Worm (Caenorhabditis elegans) whole organism, L4 larva: Measurements from ENCODE around the gene R12C12.10.
"Not testable (repeated sequence)": the region's sequence is repeated elsewhere in the genome, so short reads cannot be mapped to it uniquely, and the experiment has no call there.

Source experiments
- D1046.2 ChIP-seq: fragments of 200-800 bp; sonication (Bioruptor generic); IDR thresholded peaks from 2 replicates; pipeline ENCODE4 v1.3.6; 2022; ENCODE audit warnings: missing genetic modification characterization, missing compliant biosample characterization
- F26F4.8 ChIP-seq: fragments of 200-800 bp; sonication (Bioruptor generic); conservative IDR thresholded peaks from 2 replicates; pipeline ENCODE4 v1.3.6; 2022; ENCODE audit warnings: missing genetic modification characterization, missing compliant biosample characterization
- R02D3.7 ChIP-seq: fragments of 150-350 bp; sonication (generic microtip); optimal IDR thresholded peaks from 3 replicates; lab custom pipeline; 2014; ENCODE audit warnings: missing biosample characterization, missing genetic modification characterization
- T26A8.4 ChIP-seq: fragments of 200-800 bp; sonication (Bioruptor generic); IDR thresholded peaks from 2 replicates; pipeline ENCODE4 v1.3.6; 2022; ENCODE audit warnings: missing genetic modification characterization, missing compliant biosample characterization
- Y48G9A.11 ChIP-seq: fragments of 200-800 bp; sonication (Bioruptor generic); IDR thresholded peaks from 2 replicates; pipeline ENCODE4 v1.3.6; 2022; ENCODE audit warnings: missing genetic modification reagents, missing genetic modification characterization, missing compliant biosample characterization
- Y75B8A.6 ChIP-seq: fragments of 200-800 bp; sonication (Bioruptor generic); IDR thresholded peaks from 2 replicates; pipeline ENCODE4 v1.3.6; 2022; ENCODE audit warnings: missing genetic modification reagents, missing genetic modification characterization, missing compliant biosample characterization
- ZK546.5 ChIP-seq, 2 experiments: sonication (generic microtip); optimal IDR thresholded peaks; 2 replicates each; lab custom pipeline; 2017; ENCODE audit warnings: missing biosample characterization in 2 of 2, missing genetic modification characterization in 2 of 2
- ama-1 ChIP-seq: fragments of 150-350 bp; optimal IDR thresholded peaks from 2 replicates; lab custom pipeline; 2014; ENCODE audit warnings: inconsistent platforms, mixed read lengths
- ceh-20 ChIP-seq: fragments of 200-800 bp; sonication (Bioruptor generic); IDR thresholded peaks from 2 replicates; pipeline ENCODE4 v1.3.6; 2022; ENCODE audit warnings: missing genetic modification reagents, missing genetic modification characterization, missing compliant biosample characterization
- ceh-82 ChIP-seq: sonication (generic microtip); optimal IDR thresholded peaks from 2 replicates; lab custom pipeline; 2017; ENCODE audit warnings: missing biosample characterization, missing genetic modification characterization
- cey-2 ChIP-seq: sonication (generic microtip); optimal IDR thresholded peaks from 3 replicates; lab custom pipeline; 2017; ENCODE audit warnings: missing genetic modification characterization, mild to moderate bottlenecking, missing compliant biosample characterization, antibody characterized with exemption, borderline replicate concordance; ENCODE audit not compliant: insufficient read depth
- daf-19 ChIP-seq: fragments of 200-800 bp; sonication (Bioruptor generic); conservative IDR thresholded peaks from 2 replicates; pipeline ENCODE4 v1.3.6; 2022; ENCODE audit warnings: missing genetic modification characterization, missing compliant biosample characterization
- daf-8 ChIP-seq: fragments of 200-800 bp; sonication (Bioruptor generic); IDR thresholded peaks from 2 replicates; pipeline ENCODE4 v1.3.6; 2022; ENCODE audit warnings: missing genetic modification characterization, missing compliant biosample characterization
- hlh-11 ChIP-seq: fragments of 200-800 bp; sonication (Bioruptor generic); optimal IDR thresholded peaks from 2 replicates; lab custom pipeline; 2018; ENCODE audit warnings: mild to moderate bottlenecking, missing genetic modification characterization, missing compliant biosample characterization
- lim-7 ChIP-seq: fragments of 200-800 bp; sonication (Bioruptor generic); IDR thresholded peaks from 2 replicates; pipeline ENCODE4 v1.3.6; 2022; ENCODE audit warnings: missing genetic modification characterization, missing compliant biosample characterization
- lin-15B ChIP-seq: fragments of 150-350 bp; sonication (generic microtip); optimal IDR thresholded peaks from 3 replicates; lab custom pipeline; 2014; ENCODE audit warnings: missing biosample characterization, missing genetic modification characterization
- lin-29 ChIP-seq: fragments of 200-800 bp; sonication (Bioruptor generic); IDR thresholded peaks from 2 replicates; pipeline ENCODE4 v1.3.6; 2022; ENCODE audit warnings: missing genetic modification reagents, missing genetic modification characterization, missing compliant biosample characterization
- lin-38 ChIP-seq: fragments of 200-800 bp; sonication (Bioruptor generic); IDR thresholded peaks from 2 replicates; pipeline ENCODE4 v1.3.6; 2022; ENCODE audit warnings: missing genetic modification reagents, missing genetic modification characterization, missing compliant biosample characterization
- lir-3 ChIP-seq: sonication (generic microtip); optimal IDR thresholded peaks from 2 replicates; lab custom pipeline; 2016; ENCODE audit warnings: mild to moderate bottlenecking, missing genetic modification characterization, missing compliant biosample characterization
- mdl-1 ChIP-seq, 2 experiments: fragments of 150-350 bp in 1 of 2; sonication (generic microtip) in 1 of 2; optimal IDR thresholded peaks; 2 replicates each; lab custom pipeline; 2014 to 2017; ENCODE audit warnings: missing biosample characterization in 2 of 2, missing genetic modification characterization in 2 of 2
- mdt-29 ChIP-seq: fragments of 200-800 bp; sonication (Bioruptor generic); IDR thresholded peaks from 2 replicates; pipeline ENCODE4 v1.3.6; 2022; ENCODE audit warnings: missing genetic modification reagents, missing genetic modification characterization, missing compliant biosample characterization
- mes-2 ChIP-seq: sonication (generic microtip); optimal IDR thresholded peaks from 2 replicates; lab custom pipeline; 2016; ENCODE audit warnings: missing genotype, mild to moderate bottlenecking, missing genetic modification characterization, missing compliant biosample characterization; ENCODE audit not compliant: poor library complexity, severe bottlenecking
- mxl-3 ChIP-seq: fragments of 200-800 bp; sonication (Bioruptor generic); optimal IDR thresholded peaks from 2 replicates; lab custom pipeline; 2018; ENCODE audit warnings: mild to moderate bottlenecking, missing genetic modification characterization, missing compliant biosample characterization
- nhr-11 ChIP-seq: fragments of 150-350 bp; optimal IDR thresholded peaks from 2 replicates; lab custom pipeline; 2014; ENCODE audit warnings: missing biosample characterization, missing genetic modification characterization
- nhr-25 ChIP-seq: sonication (generic microtip); optimal IDR thresholded peaks from 2 replicates; lab custom pipeline; 2017; ENCODE audit warnings: missing genetic modification characterization, mild to moderate bottlenecking, missing compliant biosample characterization, antibody characterized with exemption, moderate library complexity, borderline replicate concordance; ENCODE audit not compliant: insufficient read depth
- nhr-41 ChIP-seq: fragments of 200-800 bp; sonication (Bioruptor generic); IDR thresholded peaks from 2 replicates; pipeline ENCODE4 v1.3.6; 2022; ENCODE audit warnings: missing genetic modification reagents, missing genetic modification characterization, missing compliant biosample characterization
- nhr-76 ChIP-seq: fragments of 150-350 bp; optimal IDR thresholded peaks from 2 replicates; lab custom pipeline; 2014; ENCODE audit warnings: missing biosample characterization, missing genetic modification characterization
- sdz-12 ChIP-seq: fragments of 200-800 bp; sonication (Bioruptor generic); optimal IDR thresholded peaks from 2 replicates; lab custom pipeline; 2018; ENCODE audit warnings: mild to moderate bottlenecking, missing genetic modification characterization, missing compliant biosample characterization
- set-16 ChIP-seq: fragments of 200-800 bp; sonication (Bioruptor generic); IDR thresholded peaks from 2 replicates; pipeline ENCODE4 v1.3.6; 2022; ENCODE audit warnings: missing genetic modification reagents, missing genetic modification characterization, missing compliant biosample characterization
- skn-1 ChIP-seq: fragments of 150-350 bp; optimal IDR thresholded peaks from 2 replicates; lab custom pipeline; 2014; ENCODE audit warnings: missing biosample characterization, missing genetic modification characterization
- spr-3 ChIP-seq: fragments of 200-800 bp; sonication (Bioruptor generic); optimal IDR thresholded peaks from 2 replicates; lab custom pipeline; 2018; ENCODE audit warnings: mild to moderate bottlenecking, missing genetic modification characterization, missing compliant biosample characterization
- unc-39 ChIP-seq: sonication (generic microtip); optimal IDR thresholded peaks from 2 replicates; lab custom pipeline; 2017; ENCODE audit warnings: missing biosample characterization, missing genetic modification characterization
- unc-62 ChIP-seq, 3 experiments: fragments of 150-350 bp in 1 of 3; sonication (generic microtip); optimal IDR thresholded peaks in 2 of 3; peaks in 1 of 3; 1 replicate in 1 of 3; 2 replicates in 2 of 3; lab custom pipeline; 2014 to 2017; ENCODE audit warnings: missing biosample characterization in 3 of 3, missing genetic modification characterization in 3 of 3, missing genetic modification reagents in 3 of 3, missing genotype in 1 of 3
- vab-7 ChIP-seq: fragments of 200-800 bp; sonication (Bioruptor generic); IDR thresholded peaks from 2 replicates; pipeline ENCODE4 v1.3.6; 2022; ENCODE audit warnings: missing genetic modification reagents, missing genetic modification characterization, missing compliant biosample characterization
- zfp-3 ChIP-seq: fragments of 200-800 bp; sonication (Bioruptor generic); conservative IDR thresholded peaks from 2 replicates; pipeline ENCODE4 v1.3.6; 2022; ENCODE audit warnings: missing genetic modification reagents, missing genetic modification characterization, missing compliant biosample characterization
- zip-11 ChIP-seq: fragments of 200-800 bp; sonication (Bioruptor generic); IDR thresholded peaks from 2 replicates; pipeline ENCODE4 v1.3.6; 2022; ENCODE audit warnings: missing genetic modification characterization, missing compliant biosample characterization
- zip-2 ChIP-seq: fragments of 150-350 bp; optimal IDR thresholded peaks from 2 replicates; lab custom pipeline; 2014; ENCODE audit warnings: missing biosample characterization, missing genetic modification characterization
- ztf-11 ChIP-seq: fragments of 150-350 bp; optimal IDR thresholded peaks from 2 replicates; lab custom pipeline; 2014; ENCODE audit warnings: missing biosample characterization, missing genetic modification characterization

Gene R12C12.10

ce11 chrII:6016410-6016809 is 26.7 kb downstream of the R12C12.10 start, which contains the start of gene ZK84.5:
ZK84.5 (minus strand) TSS chrII:6016510.
- TF ChIP-seq mes-2, result no peak
- TF ChIP-seq Y48G9A.11, result no peak
- no peak for TF ChIP-seq unc-39 (tag; lab: Kevin White, UChicago)
- TF ChIP-seq nhr-11 (tag; lab: Kevin White, UChicago), result no peak
- TF ChIP-seq zip-2 (tag; lab: Kevin White, UChicago), result no peak
- TF ChIP-seq, all 104 proteins: peak for 0

- not testable (repeated sequence) for TF ChIP-seq daf-19 (GFP tag; lab: Robert Waterston, UW); lir-3; F26F4.8 (GFP tag; lab: Robert Waterston, UW)
Observed at ce11 chrII:6014057-6014456, 29.0 kb downstream of the R12C12.10 start, which contains the start of gene ZK84.2. ZK84.2 (plus strand) TSS chrII:6014357.

ce11 chrII:6010544-6010943 is 32.5 kb downstream of the R12C12.10 start, which contains the start of gene ins-20:
ins-20 (plus strand) TSS chrII:6010844.
- TF ChIP-seq nhr-76 (tag; lab: Kevin White, UChicago), result no peak
- no peak for TF ChIP-seq nhr-41 (GFP tag; lab: Robert Waterston, UW)
- TF ChIP-seq hlh-11 (tag; lab: Kevin White, UChicago), result no peak
- TF ChIP-seq ZK546.5 (tag; optimal IDR thresholded peaks at IDR 0.05; lab: Kevin White, UChicago), result no peak
- TF ChIP-seq lin-15B, result no peak
- TF ChIP-seq mdl-1 (tag; optimal IDR thresholded peaks at IDR 0.05; lab: Kevin White, UChicago), result no peak
- no peak for TF ChIP-seq daf-8 (GFP tag; lab: Robert Waterston, UW)
- no peak for TF ChIP-seq vab-7 (GFP tag; lab: Robert Waterston, UW)
- TF ChIP-seq zfp-3, result no peak

ce11 chrII:6008887-6009286 is 34.2 kb downstream of the R12C12.10 start, which contains the start of gene ZK84.4:
ZK84.4 (minus strand) TSS chrII:6008987.
- TF ChIP-seq set-16 (GFP tag; lab: Robert Waterston, UW), result peak; percentile 47; the same call in 1 of the 2 replicates

- TF ChIP-seq ceh-20 (GFP tag; lab: Robert Waterston, UW), result no peak
- TF ChIP-seq unc-62 (GFP tag; optimal IDR thresholded peaks at IDR 0.05 in 1 of 2; lab: Kevin White, UChicago), result peak in 1 of 2 experiments; percentile 93
- TF ChIP-seq unc-62 (tag; optimal IDR thresholded peaks at IDR 0.05; lab: Kevin White, UChicago), result no peak
Observed at ce11 chrII:6001004-6001403, 42.1 kb downstream of the R12C12.10 start.

ce11 chrII:6000136-6000535 is 42.9 kb downstream of the R12C12.10 start, which contains the start of gene ins-6:
ins-6 (plus strand) TSS chrII:6000436.
- TF ChIP-seq D1046.2 (GFP tag; lab: Robert Waterston, UW), result no peak
- no peak for TF ChIP-seq sdz-12
- no peak for TF ChIP-seq ceh-82 (tag; lab: Kevin White, UChicago)
- TF ChIP-seq, all 104 proteins: peak for 0

- TF ChIP-seq lin-38 (GFP tag; lab: Robert Waterston, UW), result no peak
- no peak for TF ChIP-seq nhr-25
- TF ChIP-seq Y75B8A.6, result no peak
- no peak for TF ChIP-seq ama-1 (lab: Kevin White, UChicago)
- TF ChIP-seq zfp-3, result no peak
- TF ChIP-seq spr-3 (GFP tag; lab: Kevin White, UChicago), result no peak
- TF ChIP-seq lin-29, result no peak
- no peak for TF ChIP-seq ztf-11 (tag; lab: Kevin White, UChicago)
- no peak for TF ChIP-seq mdt-29 (GFP tag; lab: Robert Waterston, UW)
- no peak for TF ChIP-seq T26A8.4 (GFP tag; lab: Robert Waterston, UW)
- no peak for TF ChIP-seq zip-11 (GFP tag; lab: Robert Waterston, UW)
- TF ChIP-seq cey-2 (tag; lab: Kevin White, UChicago), result no peak
- TF ChIP-seq mxl-3 (GFP tag; lab: Kevin White, UChicago), result no peak
- no peak for TF ChIP-seq R02D3.7 (tag; lab: Kevin White, UChicago)
- no peak for TF ChIP-seq lim-7 (GFP tag; lab: Robert Waterston, UW)
- no peak for TF ChIP-seq skn-1 (tag; lab: Kevin White, UChicago)
- TF ChIP-seq unc-62 (GFP tag; optimal IDR thresholded peaks at IDR 0.05 in 1 of 2; lab: Kevin White, UChicago), result no peak
- TF ChIP-seq unc-62 (tag; optimal IDR thresholded peaks at IDR 0.05; lab: Kevin White, UChicago), result no peak
- TF ChIP-seq daf-8 (GFP tag; lab: Robert Waterston, UW), result no peak
Observed at ce11 chrII:5997257-5997656, 45.8 kb downstream of the R12C12.10 start, which contains the start of gene ins-5. ins-5 (plus strand) TSS chrII:5997557.
